Worm (Caenorhabditis elegans): ENCODE results near the gene gpa-10.

The gpa-10 gene

DNA sequence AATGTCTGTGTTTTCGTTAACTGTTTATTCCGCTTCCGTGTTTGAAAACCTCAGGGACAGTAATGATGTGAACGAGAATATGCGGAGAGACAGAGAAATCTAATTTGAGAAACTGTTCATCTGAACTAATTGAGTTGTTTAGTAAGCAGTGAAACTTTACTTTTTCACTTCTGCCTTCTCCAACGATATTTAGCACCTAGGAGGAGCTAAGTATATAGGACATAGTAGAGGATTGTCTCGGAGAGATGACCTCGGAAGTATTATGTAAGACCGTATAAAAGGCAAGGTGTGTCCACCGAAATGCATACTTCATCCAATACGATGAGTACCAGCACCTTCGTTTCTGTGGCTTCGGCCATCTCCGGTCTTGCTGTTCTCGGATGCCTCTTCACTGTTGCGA lies 25.2 kb downstream of the gpa-10 start, which contains the start of gene col-141:
Gene col-141 (plus strand): TSS at position 301 of the 400 bp plus-strand sequence.
- TF ChIP-seq W03F9.2 (tag; optimal IDR thresholded peaks at IDR 0.05) (no peak), him-1 (tag; optimal IDR thresholded peaks at IDR 0.05) (no peak)

DNA sequence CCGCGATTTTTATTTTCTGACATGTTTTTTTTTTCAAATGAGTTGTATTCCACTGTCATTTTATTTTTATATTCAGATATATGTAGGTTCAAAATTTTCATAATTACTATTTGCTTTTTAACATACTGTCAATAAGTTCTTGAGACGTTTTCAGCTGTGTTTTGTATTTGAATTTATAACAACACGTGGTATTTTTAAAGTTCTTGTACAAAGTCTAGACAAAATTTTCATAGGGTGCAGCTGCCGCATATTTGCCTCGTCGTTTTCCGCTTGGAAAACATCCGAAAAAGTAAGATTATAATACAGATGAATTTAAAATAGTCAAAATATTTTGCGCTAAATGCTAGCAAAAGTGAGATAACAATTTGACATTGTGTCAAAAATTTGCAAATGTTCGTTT lies 25.8 kb downstream of the gpa-10 start, which contains the start of gene dmsr-15:
Gene dmsr-15 (minus strand): TSS at position 101 of the 400 bp plus-strand sequence.
- TF ChIP-seq W03F9.2 (tag; optimal IDR thresholded peaks at IDR 0.05), result no peak
- no peak for TF ChIP-seq dao-5 (tag; optimal IDR thresholded peaks at IDR 0.05)
- no peak for TF ChIP-seq him-1 (tag; optimal IDR thresholded peaks at IDR 0.05)

DNA sequence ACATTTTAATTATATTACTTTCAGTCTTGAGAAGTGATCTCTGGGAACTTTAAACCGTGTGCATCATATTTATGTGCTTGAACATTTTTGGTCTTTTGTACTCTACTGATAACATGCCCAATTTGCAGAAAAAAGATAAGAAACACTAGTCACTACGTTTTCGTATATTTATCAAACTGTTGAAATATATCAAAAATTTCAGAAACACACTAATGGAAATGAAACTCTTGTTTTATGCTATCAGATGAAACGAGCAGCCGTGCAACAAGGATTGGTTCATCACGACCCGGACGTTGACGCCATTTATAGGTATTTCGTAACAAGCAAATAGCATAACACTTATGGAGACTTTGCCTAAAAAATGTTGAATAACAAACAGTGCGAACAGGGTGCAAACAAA lies 31.2 kb downstream of the gpa-10 start:
- TF ChIP-seq dao-5 (tag; optimal IDR thresholded peaks at IDR 0.05), result no peak
- no peak for TF ChIP-seq W03F9.2 (tag; optimal IDR thresholded peaks at IDR 0.05)
- TF ChIP-seq him-1 (tag; optimal IDR thresholded peaks at IDR 0.05), result no peak

DNA sequence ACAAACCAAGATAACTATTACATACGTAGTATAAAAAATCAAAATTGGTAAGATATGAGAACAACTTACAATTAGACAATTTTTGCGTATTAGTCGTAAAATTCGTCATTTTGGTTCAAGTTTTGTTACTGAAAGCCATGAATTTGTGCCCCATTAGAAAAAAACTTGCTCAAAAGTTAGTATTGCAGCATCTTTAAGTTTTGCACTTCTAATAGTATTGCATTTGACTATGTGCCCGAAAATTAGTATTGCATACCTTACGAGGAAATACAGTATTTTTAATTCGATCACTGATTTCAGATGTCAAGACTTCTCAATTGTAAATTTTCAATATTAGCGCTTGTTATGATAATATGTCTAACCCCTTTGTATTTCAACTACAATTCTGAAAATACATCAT lies 33.1 kb downstream of the gpa-10 start, which contains the start of gene T15B7.8:
Gene T15B7.8 (plus strand): TSS at position 301 of the 400 bp plus-strand sequence.
- TF ChIP-seq him-1 (tag; optimal IDR thresholded peaks at IDR 0.05), result no peak
- no peak for TF ChIP-seq dao-5 (tag; optimal IDR thresholded peaks at IDR 0.05)
- no peak for TF ChIP-seq W03F9.2 (tag; optimal IDR thresholded peaks at IDR 0.05)

DNA sequence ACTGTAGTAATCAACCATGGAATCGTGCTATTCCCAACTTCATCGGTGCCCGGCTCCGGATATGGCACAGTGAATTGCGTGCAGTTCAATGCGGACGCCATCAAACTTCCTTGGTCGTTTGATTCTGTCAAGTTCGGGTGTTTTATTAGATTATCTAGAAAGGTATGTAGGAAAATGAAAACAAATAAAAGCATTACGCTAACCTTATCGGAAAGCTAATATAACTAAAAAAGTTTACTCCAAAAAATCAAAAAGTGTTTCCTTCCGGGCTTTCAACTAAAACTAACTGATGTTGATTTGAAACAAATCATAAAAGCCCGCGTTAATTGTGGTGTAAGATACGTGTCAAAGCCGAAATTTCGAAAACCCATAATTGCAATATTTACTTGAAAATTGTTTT lies 34.8 kb downstream of the gpa-10 start, which contains the start of gene dmsr-13:
Gene dmsr-13 (minus strand): TSS at position 101 of the 400 bp plus-strand sequence.
- TF ChIP-seq him-1 (tag; optimal IDR thresholded peaks at IDR 0.05) (no peak), W03F9.2 (tag; optimal IDR thresholded peaks at IDR 0.05) (no peak), dao-5 (tag; optimal IDR thresholded peaks at IDR 0.05) (no peak)

DNA sequence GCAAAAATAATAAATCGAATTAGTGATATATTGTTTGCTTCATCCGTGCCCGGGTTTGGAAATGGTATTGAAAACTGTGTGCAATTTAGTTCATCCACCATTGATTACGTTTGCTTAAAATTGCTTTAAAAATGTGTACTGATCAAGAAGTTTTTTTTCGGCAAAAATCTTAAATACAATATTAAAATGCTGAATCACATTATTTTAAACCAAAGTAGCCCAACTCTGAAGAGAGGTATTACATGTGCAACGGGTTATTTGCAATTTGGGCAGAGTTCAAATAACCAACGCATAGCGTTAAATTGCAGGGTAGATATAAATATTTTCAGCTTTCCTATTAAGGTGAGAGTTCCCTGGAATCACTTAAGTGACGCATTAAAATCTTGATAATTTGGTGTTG lies 37.4 kb downstream of the gpa-10 start, which contains the start of gene dmsr-14:
Gene dmsr-14 (minus strand): TSS at position 101 of the 400 bp plus-strand sequence.
- TF ChIP-seq him-1 (tag; optimal IDR thresholded peaks at IDR 0.05) (no peak), W03F9.2 (tag; optimal IDR thresholded peaks at IDR 0.05) (no peak), dao-5 (tag; optimal IDR thresholded peaks at IDR 0.05) (no peak)

DNA sequence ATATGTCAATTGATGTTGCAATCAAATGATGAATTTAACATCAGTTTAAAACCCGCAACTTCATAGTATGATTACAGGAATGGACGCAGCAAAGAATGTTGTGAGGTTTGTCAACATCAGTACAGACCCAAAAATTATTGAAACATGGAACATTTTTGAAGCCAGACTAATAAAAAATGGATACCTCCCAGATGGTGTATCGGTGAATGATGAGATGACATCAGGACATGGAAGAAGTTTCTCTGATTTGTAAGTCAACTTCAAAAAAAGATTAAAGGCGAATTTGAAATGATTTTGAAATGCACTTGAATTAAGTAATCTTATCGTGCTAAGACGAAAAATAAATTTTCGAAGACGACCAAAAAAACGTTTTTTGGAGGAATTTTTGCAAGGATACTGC lies 40.7 kb downstream of the gpa-10 start:
- TF ChIP-seq dao-5 (tag; optimal IDR thresholded peaks at IDR 0.05), result no peak
- no peak for TF ChIP-seq W03F9.2 (tag; optimal IDR thresholded peaks at IDR 0.05)
- no peak for TF ChIP-seq him-1 (tag; optimal IDR thresholded peaks at IDR 0.05)

DNA sequence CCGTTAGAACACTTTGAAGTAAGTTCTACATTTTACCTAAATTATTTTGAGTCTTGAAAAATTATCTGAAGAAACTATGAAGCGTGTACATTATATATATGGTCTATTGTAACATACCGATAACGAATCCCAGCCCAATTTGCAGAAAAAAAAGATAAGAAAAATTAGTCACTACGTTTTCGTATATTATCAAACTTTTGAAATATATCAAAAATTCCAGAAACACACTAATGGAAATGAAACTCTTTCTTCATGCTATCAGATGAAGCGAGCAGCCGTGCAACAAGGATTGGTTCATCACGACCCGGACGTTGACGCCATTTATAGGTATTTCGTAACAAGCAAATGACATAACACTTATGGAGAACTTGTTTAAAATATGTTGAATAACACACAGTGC lies 42.7 kb downstream of the gpa-10 start:
- no peak for TF ChIP-seq dao-5 (tag; optimal IDR thresholded peaks at IDR 0.05)
- TF ChIP-seq him-1 (tag; optimal IDR thresholded peaks at IDR 0.05), result no peak
- no peak for TF ChIP-seq W03F9.2 (tag; optimal IDR thresholded peaks at IDR 0.05)

DNA sequence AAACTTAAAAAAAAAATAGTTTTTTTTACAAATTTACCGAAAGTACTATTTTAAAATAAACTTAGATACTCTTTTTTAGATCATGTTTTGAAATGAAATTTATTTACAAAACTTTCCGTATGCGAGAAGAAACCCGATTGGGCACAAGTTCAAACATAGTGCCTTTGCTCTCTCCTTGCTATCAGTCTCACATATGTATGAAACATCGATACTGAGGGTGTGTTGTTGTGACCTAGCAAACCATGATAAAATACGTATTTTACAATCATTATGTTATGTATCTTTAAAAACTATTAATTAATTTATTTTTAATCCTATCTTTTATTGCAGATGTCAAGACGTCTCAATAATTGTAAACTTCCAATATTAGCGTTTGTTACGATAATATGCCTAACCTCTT lies 44.5 kb downstream of the gpa-10 start:
- TF ChIP-seq him-1 (tag; optimal IDR thresholded peaks at IDR 0.05) (no peak), W03F9.2 (tag; optimal IDR thresholded peaks at IDR 0.05) (no peak), dao-5 (tag; optimal IDR thresholded peaks at IDR 0.05) (no peak)

DNA sequence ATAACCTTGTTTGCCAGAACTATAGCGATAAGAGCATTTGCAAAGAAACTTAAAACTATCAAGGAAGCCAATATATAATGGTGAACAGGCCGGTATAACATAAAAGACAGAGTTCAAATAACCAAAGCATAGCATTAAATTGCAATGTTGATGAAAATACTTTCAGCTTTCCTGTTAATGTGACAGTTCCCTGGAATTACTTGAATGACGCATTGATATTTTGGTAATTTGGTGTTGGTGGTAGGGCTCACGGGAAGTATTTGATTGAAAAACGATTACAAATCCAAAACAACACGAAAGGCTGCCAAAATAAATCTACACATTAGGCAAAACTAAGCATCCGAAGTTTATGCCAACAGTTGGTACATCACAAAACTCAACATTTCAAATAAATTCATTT lies 45.6 kb downstream of the gpa-10 start, which contains the start of gene dmsr-16:
Gene dmsr-16 (minus strand): TSS at position 101 of the 400 bp plus-strand sequence.
- TF ChIP-seq dao-5 (tag; optimal IDR thresholded peaks at IDR 0.05), result no peak
- TF ChIP-seq him-1 (tag; optimal IDR thresholded peaks at IDR 0.05), result no peak
- TF ChIP-seq W03F9.2 (tag; optimal IDR thresholded peaks at IDR 0.05), result no peak

DNA sequence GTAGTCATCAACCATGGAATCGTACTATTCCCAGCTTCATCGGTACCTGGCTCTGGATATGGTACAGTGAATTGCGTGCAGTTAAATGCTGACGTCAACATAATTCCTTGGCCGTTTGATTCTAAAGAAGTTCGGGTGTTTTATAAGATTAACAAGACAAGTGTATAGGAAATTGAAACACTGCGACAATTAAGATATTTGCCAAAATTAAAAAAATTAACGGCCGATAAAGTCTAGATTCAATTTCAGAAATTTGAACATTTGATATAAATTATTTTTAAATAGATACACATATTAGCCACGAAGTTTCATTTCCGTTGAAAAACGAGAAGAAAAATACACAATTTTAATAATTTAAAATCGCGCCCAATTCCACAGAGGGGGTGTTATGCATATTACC lies 48.3 kb downstream of the gpa-10 start, which contains the start of gene dmsr-12:
Gene dmsr-12 (minus strand): TSS at position 101 of the 400 bp plus-strand sequence.
- TF ChIP-seq W03F9.2 (tag; optimal IDR thresholded peaks at IDR 0.05) (no peak), dao-5 (tag; optimal IDR thresholded peaks at IDR 0.05) (no peak), him-1 (tag; optimal IDR thresholded peaks at IDR 0.05) (no peak)

DNA sequence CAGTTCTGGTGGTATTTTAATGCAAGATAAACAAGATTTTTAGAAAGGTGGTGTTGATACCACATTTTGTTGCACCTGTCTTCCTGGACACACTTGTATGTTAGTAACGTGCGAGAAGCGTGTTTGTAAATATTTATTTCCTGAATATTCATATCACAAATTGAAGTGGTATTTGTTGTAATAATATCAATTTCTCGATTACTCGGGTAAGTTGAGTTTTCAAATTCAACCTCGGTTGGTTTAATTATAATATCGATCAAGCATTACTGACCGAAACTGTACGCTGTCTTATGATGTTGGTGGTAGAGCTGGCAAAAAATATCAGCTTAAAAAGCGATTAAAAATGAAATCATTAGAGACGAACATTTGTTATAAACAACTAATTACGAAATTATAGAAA lies 50.6 kb downstream of the gpa-10 start, which contains the start of gene dmsr-11:
Gene dmsr-11 (minus strand): TSS at position 101 of the 400 bp plus-strand sequence.
- TF ChIP-seq him-1 (tag; optimal IDR thresholded peaks at IDR 0.05) (no peak), dao-5 (tag; optimal IDR thresholded peaks at IDR 0.05) (no peak), W03F9.2 (tag; optimal IDR thresholded peaks at IDR 0.05) (no peak)

Data from whole organism, L4/young adult.